Fruit fly (Drosophila melanogaster) whole organism, adult: ENCODE data around the gene EndoU.

Experiments
- CG11617 ChIP-seq: fragments of 200-800 bp; sonication (Bioruptor generic); optimal IDR thresholded peaks from 2 replicates; lab custom pipeline; 2017; ENCODE audit warnings: mild to moderate bottlenecking, missing biosample characterization, missing genetic modification reagents, missing genetic modification characterization
- CG14711 ChIP-seq: fragments of 200-800 bp; sonication (Bioruptor generic); optimal IDR thresholded peaks from 2 replicates; lab custom pipeline; 2018; ENCODE audit warnings: missing biosample characterization, mild to moderate bottlenecking, missing genetic modification characterization, moderate library complexity
- CG33017 ChIP-seq: fragments of 200-800 bp; sonication (Bioruptor generic); optimal IDR thresholded peaks from 2 replicates; lab custom pipeline; 2018; ENCODE audit warnings: missing biosample characterization, mild to moderate bottlenecking, missing genetic modification characterization, moderate library complexity
- CG5204 ChIP-seq: fragments of 200-800 bp; sonication (Bioruptor generic); optimal IDR thresholded peaks from 2 replicates; lab custom pipeline; 2016; ENCODE audit warnings: missing biosample characterization, missing genetic modification characterization
- Clk ChIP-seq: fragments of 200-800 bp; sonication (Bioruptor generic); optimal IDR thresholded peaks from 2 replicates; lab custom pipeline; 2017; ENCODE audit warnings: missing biosample characterization, missing genetic modification characterization
- Hr96 ChIP-seq: fragments of 200-800 bp; sonication (Bioruptor generic); optimal IDR thresholded peaks from 2 replicates; lab custom pipeline; 2016; ENCODE audit warnings: missing biosample characterization, missing genetic modification characterization
- Mnt ChIP-seq: fragments of 200-800 bp; sonication (Bioruptor generic); optimal IDR thresholded peaks from 2 replicates; lab custom pipeline; 2016; ENCODE audit warnings: missing biosample characterization, mild to moderate bottlenecking, missing genetic modification characterization
- cic ChIP-seq: fragments of 200-800 bp; sonication (Bioruptor generic); optimal IDR thresholded peaks from 2 replicates; lab custom pipeline; 2017; ENCODE audit warnings: missing biosample characterization, mild to moderate bottlenecking, missing genetic modification characterization, moderate library complexity
- kay ChIP-seq: fragments of 200-800 bp; sonication (Bioruptor generic); peaks from one replicate; lab custom pipeline; 2016; ENCODE audit warnings: missing biosample characterization, missing genetic modification characterization, borderline replicate concordance
- toe ChIP-seq: fragments of 200-800 bp; sonication (Bioruptor generic); optimal IDR thresholded peaks from 2 replicates; lab custom pipeline; 2016; ENCODE audit warnings: missing biosample characterization, missing genetic modification characterization

- TF ChIP-seq Hr96 (GFP tag; lab: Kevin White, UChicago) (no peak), CG33017 (tag; lab: Kevin White, UChicago) (no peak), cic (GFP tag; lab: Kevin White, UChicago) (no peak), CG14711 (no peak), kay (GFP tag; lab: Kevin White, UChicago) (no peak), toe (GFP tag; lab: Kevin White, UChicago) (no peak), Clk (GFP tag; lab: Kevin White, UChicago) (no peak), CG11617 (GFP tag; lab: Kevin White, UChicago) (no peak), CG5204 (no peak), Mnt (no peak)
Measured at dm6 chr3R:15927172-15927571, 19.0 kb downstream of the EndoU start.
